Fruit fly (Drosophila melanogaster): ENCODE data around the gene CG32085.
A peak's percentile ranks its signal among the peaks of the same experiment; 100 is the strongest.

Gene CG32085

DNA sequence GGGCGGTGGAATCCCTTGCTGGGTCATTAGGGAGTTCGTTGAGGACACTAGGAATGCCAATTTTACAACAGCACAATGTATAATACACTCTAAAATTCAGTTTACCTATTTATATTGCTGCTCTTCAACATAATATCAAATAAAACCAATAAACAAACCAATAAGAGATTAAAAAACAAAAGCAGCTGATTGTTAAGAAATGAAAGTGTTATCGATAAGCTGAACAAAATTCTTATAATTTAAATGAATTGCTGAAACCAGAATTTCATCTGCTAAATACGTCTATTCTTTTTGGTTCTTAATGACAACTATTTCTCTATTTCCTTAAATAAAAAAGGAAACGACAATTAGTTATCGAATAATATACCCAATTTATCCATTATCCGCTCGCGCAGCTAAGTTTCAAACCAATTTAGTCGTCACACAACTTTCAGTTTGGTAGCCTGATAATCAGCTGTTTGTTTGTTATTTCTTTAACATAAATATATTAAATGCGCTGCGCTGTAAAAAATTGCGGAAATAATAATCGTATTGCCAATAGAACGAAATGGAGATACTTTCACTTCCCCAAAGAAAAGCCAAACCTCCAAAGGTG, 11.2 kb upstream of the CG32085 start, which contains the start of the genes Pldn and CG14135 (continued):
- TF ChIP-seq pum (GFP tag; optimal IDR thresholded peaks at IDR 0.05): no peak
- TF ChIP-seq Lim3 (GFP tag; IDR thresholded peaks at IDR 0.05): no peak
- peak; percentile 72 for TF ChIP-seq Elba2 (GFP tag; optimal IDR thresholded peaks at IDR 0.05)
- no peak for TF ChIP-seq ewg (GFP tag; optimal IDR thresholded peaks at IDR 0.05)
- TF ChIP-seq dpn (GFP tag; optimal IDR thresholded peaks at IDR 0.05): no peak
- TF ChIP-seq ERR (GFP tag; optimal IDR thresholded peaks at IDR 0.05): no peak
- no peak for TF ChIP-seq CG3065 (GFP tag; optimal IDR thresholded peaks at IDR 0.05)
- TF ChIP-seq Ravus (GFP tag; IDR thresholded peaks at IDR 0.05): no peak
- no peak for TF ChIP-seq CG2199 (GFP tag; IDR thresholded peaks at IDR 0.05)
- TF ChIP-seq insv (GFP tag; optimal IDR thresholded peaks at IDR 0.05): peak in 1 of 2 experiments; percentile 29
- TF ChIP-seq CG17361 (GFP tag; IDR thresholded peaks at IDR 0.05): no peak
- TF ChIP-seq CG9727 (GFP tag; optimal IDR thresholded peaks at IDR 0.05): no peak
- TF ChIP-seq Rx (GFP tag; IDR thresholded peaks at IDR 0.05): no peak

- TF ChIP-seq Stat92E (GFP tag; optimal IDR thresholded peaks at IDR 0.05) (no peak), ranshi (GFP tag; IDR thresholded peaks at IDR 0.05) (no peak), stc (GFP tag; IDR thresholded peaks at IDR 0.05) (0 out of 2 replicates have a peak, but pooled peaks have one; percentile 12), CG6654 (GFP tag; optimal IDR thresholded peaks at IDR 0.05) (no peak), lab (GFP tag; optimal IDR thresholded peaks at IDR 0.05) (peak; percentile 28), CTCF (GFP tag; optimal IDR thresholded peaks at IDR 0.05) (no peak), Mes4 (GFP tag; optimal IDR thresholded peaks at IDR 0.05) (no peak), CG2678 (tag; optimal IDR thresholded peaks at IDR 0.05) (peak; percentile 19), crp (GFP tag; optimal IDR thresholded peaks at IDR 0.05) (no peak), fru (optimal IDR thresholded peaks at IDR 0.05) (no peak), grn (GFP tag; optimal IDR thresholded peaks at IDR 0.05) (peak; percentile 87), nerfin-2 (GFP tag; IDR thresholded peaks at IDR 0.05; ENCODE audit: partially characterized antibody) (no peak), Gug (GFP tag; IDR thresholded peaks at IDR 0.05) (no peak), Nf-YC (tag; optimal IDR thresholded peaks at IDR 0.05) (peak; percentile 30), NC2α (GFP tag; optimal IDR thresholded peaks at IDR 0.05) (no peak), ara (GFP tag; IDR thresholded peaks at IDR 0.05) (no peak), zfh1 (GFP tag; IDR thresholded peaks at IDR 0.05) (no peak), Hmr (GFP tag; optimal IDR thresholded peaks at IDR 0.05) (no peak), Rx (GFP tag; IDR thresholded peaks at IDR 0.05) (no peak), pan (optimal IDR thresholded peaks at IDR 0.05) (no peak), pan (GFP tag; optimal IDR thresholded peaks at IDR 0.05 in 1 of 2, IDR thresholded peaks at IDR 0.05 in 1 of 2) (no peak), Neu2 (GFP tag; optimal IDR thresholded peaks at IDR 0.05; ENCODE audit: borderline replicate concordance) (no peak), CG14965 (GFP tag; optimal IDR thresholded peaks at IDR 0.05; ENCODE audit: borderline replicate concordance) (no peak), CG10267 (tag; optimal IDR thresholded peaks at IDR 0.05) (no peak), Awh (GFP tag; IDR thresholded peaks at IDR 0.05) (no peak), Side (GFP tag; optimal IDR thresholded peaks at IDR 0.05) (no peak), CG8388 (GFP tag; optimal IDR thresholded peaks at IDR 0.05) (no peak), Bdp1 (GFP tag; optimal IDR thresholded peaks at IDR 0.05) (no peak), CG12104 (GFP tag; optimal IDR thresholded peaks at IDR 0.05) (no peak), chm (GFP tag; IDR thresholded peaks at IDR 0.05) (no peak), B-H2 (GFP tag; optimal IDR thresholded peaks at IDR 0.05) (no peak), CG18599 (GFP tag; optimal IDR thresholded peaks at IDR 0.05) (peak; percentile 40), bsh (GFP tag; optimal IDR thresholded peaks at IDR 0.05) (no peak), B-H1 (GFP tag; IDR thresholded peaks at IDR 0.05) (no peak), CG8359 (GFP tag; optimal IDR thresholded peaks at IDR 0.05; ENCODE audit: borderline replicate concordance) (no peak), Atf3 (GFP tag; optimal IDR thresholded peaks at IDR 0.05) (no peak), schlank (tag; optimal IDR thresholded peaks at IDR 0.05) (no peak)
Measured at dm6 chr3L:11689832-11690602, 9.9 kb upstream of the CG32085 start.

Data from whole organism, embryonic.